Fruit fly (Drosophila melanogaster) whole organism, embryonic: ENCODE measurements around the gene CG7565.

Experiments
- Aef1 ChIP-seq: fragments of 200-800 bp; sonication (Bioruptor generic); IDR thresholded peaks from 3 replicates; pipeline ENCODE4 v1.3.6; 2022; ENCODE audit warnings: missing biosample characterization, missing genetic modification characterization
- Bteb2 ChIP-seq: fragments of 200-800 bp; sonication (Bioruptor generic); optimal IDR thresholded peaks from 2 replicates; lab custom pipeline; 2016; ENCODE audit warnings: missing biosample characterization, missing genetic modification characterization
- CG11504 ChIP-seq: fragments of 200-800 bp; sonication (Bioruptor generic); optimal IDR thresholded peaks from 3 replicates; lab custom pipeline; 2019; ENCODE audit warnings: missing biosample characterization, mild to moderate bottlenecking, missing genetic modification characterization, moderate library complexity
- CG11696 ChIP-seq: fragments of 200-800 bp; sonication (Bioruptor generic); IDR thresholded peaks from 2 replicates; pipeline ENCODE4 v1.3.6; 2022; ENCODE audit warnings: missing biosample characterization, missing genetic modification characterization
- CG12659 ChIP-seq: fragments of 200-800 bp; sonication (Bioruptor generic); optimal IDR thresholded peaks from 3 replicates; lab custom pipeline; 2017; ENCODE audit warnings: mild to moderate bottlenecking, missing biosample characterization, missing genetic modification reagents, missing genetic modification characterization
- CG13296 ChIP-seq: fragments of 200-800 bp; sonication (Bioruptor generic); optimal IDR thresholded peaks from 3 replicates; lab custom pipeline; 2018; ENCODE audit warnings: missing biosample characterization, mild to moderate bottlenecking, missing genetic modification characterization
- CG15696 ChIP-seq: fragments of 200-800 bp; sonication (Bioruptor generic); optimal IDR thresholded peaks from 2 replicates; lab custom pipeline; 2019; ENCODE audit warnings: missing biosample characterization, mild to moderate bottlenecking, missing genetic modification characterization, moderate library complexity
- CG17361 ChIP-seq: fragments of 200-800 bp; sonication (Bioruptor generic); IDR thresholded peaks from 3 replicates; pipeline ENCODE4 v1.3.6; 2022; ENCODE audit warnings: missing biosample characterization, missing genetic modification characterization
- CG17568 ChIP-seq: fragments of 200-800 bp; sonication (Bioruptor generic); optimal IDR thresholded peaks from 2 replicates; lab custom pipeline; 2018; ENCODE audit warnings: missing biosample characterization, mild to moderate bottlenecking, missing genetic modification characterization, moderate library complexity
- CG3281 ChIP-seq: fragments of 200-800 bp; sonication (Bioruptor generic); optimal IDR thresholded peaks from 3 replicates; lab custom pipeline; 2017; ENCODE audit warnings: missing biosample characterization, mild to moderate bottlenecking, missing genetic modification characterization
- CG34422 ChIP-seq: fragments of 200-800 bp; sonication (Bioruptor generic); IDR thresholded peaks from 3 replicates; pipeline ENCODE4 v1.3.6; 2022; ENCODE audit warnings: missing biosample characterization, missing genetic modification characterization
- CG3726 ChIP-seq: fragments of 200-800 bp; sonication (Bioruptor generic); IDR thresholded peaks from 3 replicates; pipeline ENCODE4, ENCODE4 v1.3.6; 2022; ENCODE audit warnings: missing biosample characterization, missing genetic modification characterization
- CG4282 ChIP-seq: fragments of 200-800 bp; sonication (Bioruptor generic); optimal IDR thresholded peaks from 2 replicates; lab custom pipeline; 2016; ENCODE audit warnings: missing biosample characterization, missing genetic modification characterization
- CG4854 ChIP-seq: fragments of 200-800 bp; sonication (Bioruptor generic); optimal IDR thresholded peaks from 2 replicates; lab custom pipeline; 2016; ENCODE audit warnings: missing biosample characterization, missing genetic modification characterization, inconsistent platforms
- CG5953 ChIP-seq: fragments of 200-800 bp; sonication (Bioruptor generic); IDR thresholded peaks from 2 replicates; pipeline ENCODE4 v1.3.6; 2022; ENCODE audit warnings: missing biosample characterization, missing genetic modification characterization
- CG6765 ChIP-seq: fragments of 200-800 bp; sonication (Bioruptor generic); optimal IDR thresholded peaks from 3 replicates; lab custom pipeline; 2017; ENCODE audit warnings: missing biosample characterization, mild to moderate bottlenecking, missing genetic modification characterization
- CG6791 ChIP-seq: fragments of 200-800 bp; sonication (Bioruptor generic); IDR thresholded peaks from 3 replicates; pipeline ENCODE4 v1.3.6; 2022; ENCODE audit warnings: missing biosample characterization, missing genetic modification characterization; ENCODE audit not compliant: partially characterized antibody
- CG6813 ChIP-seq: fragments of 200-800 bp; sonication (Bioruptor generic); optimal IDR thresholded peaks from 2 replicates; lab custom pipeline; 2017; ENCODE audit warnings: missing biosample characterization, missing genetic modification characterization, mild to moderate bottlenecking, moderate library complexity, missing genetic modification reagents
- CG7928 ChIP-seq: fragments of 200-800 bp; sonication (Bioruptor generic); optimal IDR thresholded peaks from 2 replicates; lab custom pipeline; 2017; ENCODE audit warnings: missing biosample characterization, mild to moderate bottlenecking, missing genetic modification characterization
- CG8290 ChIP-seq, 3 experiments: fragments of 200-800 bp; sonication (Bioruptor generic); optimal IDR thresholded peaks; 2 replicates each; lab custom pipeline; 2016 to 2019; ENCODE audit warnings: missing biosample characterization in 3 of 3, missing genetic modification characterization in 3 of 3, mild to moderate bottlenecking in 2 of 3, moderate library complexity in 1 of 3
- CG9437 ChIP-seq: fragments of 200-800 bp; sonication (Bioruptor generic); optimal IDR thresholded peaks from 2 replicates; lab custom pipeline; 2018; ENCODE audit warnings: missing biosample characterization, mild to moderate bottlenecking, missing genetic modification characterization
- Dref ChIP-seq: fragments of 200-800 bp; sonication (Bioruptor generic); IDR thresholded peaks from 2 replicates; pipeline ENCODE4 v1.3.6; 2022; ENCODE audit warnings: missing biosample characterization, missing genetic modification characterization
- ERR ChIP-seq: fragments of 200-800 bp; sonication (Bioruptor generic); optimal IDR thresholded peaks from 2 replicates; lab custom pipeline; 2016; ENCODE audit warnings: missing biosample characterization, missing genetic modification characterization
- Fer2 ChIP-seq: fragments of 200-800 bp; sonication (Bioruptor generic); optimal IDR thresholded peaks from 2 replicates; lab custom pipeline; 2018; ENCODE audit warnings: missing biosample characterization, mild to moderate bottlenecking, missing genetic modification characterization, moderate library complexity
- Jarid2 ChIP-seq: fragments of 200-800 bp; sonication (Bioruptor generic); optimal IDR thresholded peaks from 3 replicates; lab custom pipeline; 2017; ENCODE audit warnings: mild to moderate bottlenecking, missing biosample characterization, missing genetic modification reagents, missing genetic modification characterization
- Mrtf ChIP-seq: fragments of 200-800 bp; sonication (Bioruptor generic); IDR thresholded peaks from 3 replicates; pipeline ENCODE4 v1.3.6; 2022; ENCODE audit warnings: missing biosample characterization, missing genetic modification characterization
- Oli ChIP-seq: fragments of 200-800 bp; sonication (Bioruptor generic); optimal IDR thresholded peaks from 2 replicates; lab custom pipeline; 2018; ENCODE audit warnings: missing biosample characterization, mild to moderate bottlenecking, missing genetic modification characterization, moderate library complexity
- Usf ChIP-seq: fragments of 200-800 bp; sonication (Bioruptor generic); optimal IDR thresholded peaks from 2 replicates; lab custom pipeline; 2017; ENCODE audit warnings: missing genotype, missing biosample characterization, missing genetic modification characterization
- al ChIP-seq: fragments of 200-800 bp; sonication (Bioruptor generic); IDR thresholded peaks from 2 replicates; pipeline ENCODE4 v1.3.6; 2022; ENCODE audit warnings: missing biosample characterization, missing genetic modification characterization
- ap ChIP-seq: fragments of 200-800 bp; sonication (Bioruptor generic); IDR thresholded peaks from 2 replicates; pipeline ENCODE4 v1.3.6; 2022; ENCODE audit warnings: missing biosample characterization, missing genetic modification characterization
- az2 ChIP-seq: fragments of 200-800 bp; sonication (Bioruptor generic); optimal IDR thresholded peaks from 3 replicates; lab custom pipeline; 2016; ENCODE audit warnings: missing biosample characterization, missing genetic modification characterization
- cg ChIP-seq: fragments of 200-800 bp; sonication (Bioruptor generic); optimal IDR thresholded peaks from 3 replicates; lab custom pipeline; 2019; ENCODE audit warnings: missing biosample characterization, mild to moderate bottlenecking, missing genetic modification characterization, moderate library complexity
- cwo ChIP-seq: fragments of 200-800 bp; sonication (Bioruptor generic); optimal IDR thresholded peaks from 3 replicates; lab custom pipeline; 2017; ENCODE audit warnings: missing biosample characterization, missing genetic modification characterization, mild to moderate bottlenecking, moderate library complexity, missing genetic modification reagents
- da ChIP-seq: fragments of 200-800 bp; sonication (Bioruptor generic); optimal IDR thresholded peaks from 2 replicates; lab custom pipeline; 2016; ENCODE audit warnings: missing biosample characterization, missing genetic modification characterization
- fd96Cb ChIP-seq: fragments of 200-800 bp; sonication (Bioruptor generic); optimal IDR thresholded peaks from 2 replicates; lab custom pipeline; 2018; ENCODE audit warnings: missing biosample characterization, mild to moderate bottlenecking, missing genetic modification characterization, moderate library complexity
- ftz-f1 ChIP-seq: fragments of 200-800 bp; sonication (Bioruptor generic); optimal IDR thresholded peaks from 2 replicates; lab custom pipeline; 2016; ENCODE audit warnings: missing biosample characterization, missing genetic modification characterization
- grau ChIP-seq: fragments of 200-800 bp; optimal IDR thresholded peaks from 3 replicates; lab custom pipeline; 2019; ENCODE audit warnings: missing biosample characterization, mild to moderate bottlenecking, missing genetic modification characterization, moderate library complexity
- gsb ChIP-seq: fragments of 200-800 bp; sonication (Bioruptor generic); IDR thresholded peaks from 2 replicates; pipeline ENCODE4 v1.3.6; 2022; ENCODE audit warnings: missing biosample characterization, missing genetic modification characterization
- hb ChIP-seq: fragments of 200-800 bp; sonication (Bioruptor generic); IDR thresholded peaks from 3 replicates; pipeline ENCODE4 v1.3.6; 2022; ENCODE audit warnings: missing biosample characterization, missing genetic modification characterization; ENCODE audit not compliant: partially characterized antibody
- inv ChIP-seq: fragments of 200-800 bp; sonication (Bioruptor generic); IDR thresholded peaks from 2 replicates; pipeline ENCODE4 v1.3.6; 2022; ENCODE audit warnings: missing biosample characterization, missing genetic modification characterization; ENCODE audit not compliant: partially characterized antibody
- lbe ChIP-seq: fragments of 200-800 bp; sonication (Bioruptor generic); optimal IDR thresholded peaks from 2 replicates; lab custom pipeline; 2016; ENCODE audit warnings: missing biosample characterization, mild to moderate bottlenecking, missing genetic modification characterization
- lola ChIP-seq, 3 experiments: fragments of >200 bp in 2 of 3; fragments of 200-800 bp in 1 of 3; sonication (Bioruptor generic) in 1 of 3; optimal IDR thresholded peaks; 2 replicates each; lab custom pipeline; 2017 to 2019; ENCODE audit warnings: missing biosample characterization in 3 of 3, missing genetic modification characterization in 3 of 3, mild to moderate bottlenecking in 1 of 3, moderate library complexity in 1 of 3
- odd ChIP-seq: fragments of 200-800 bp; sonication (Bioruptor generic); optimal IDR thresholded peaks from 2 replicates; lab custom pipeline; 2017; ENCODE audit warnings: missing biosample characterization, mild to moderate bottlenecking, missing genetic modification characterization
- onecut ChIP-seq: fragments of 200-800 bp; sonication (Bioruptor generic); IDR thresholded peaks from 2 replicates; pipeline ENCODE4 v1.3.6; 2022; ENCODE audit warnings: missing biosample characterization, missing genetic modification characterization
- pfk ChIP-seq: fragments of 200-800 bp; sonication (Bioruptor generic); optimal IDR thresholded peaks from 2 replicates; lab custom pipeline; 2018; ENCODE audit warnings: missing biosample characterization, mild to moderate bottlenecking, missing genetic modification characterization, moderate library complexity
- pho ChIP-seq: fragments of 200-800 bp; sonication (Bioruptor generic); optimal IDR thresholded peaks from 2 replicates; lab custom pipeline; 2016; ENCODE audit warnings: missing biosample characterization, missing genetic modification characterization
- unpg ChIP-seq: fragments of 200-800 bp; sonication (Bioruptor generic); optimal IDR thresholded peaks from 3 replicates; lab custom pipeline; 2018; ENCODE audit warnings: missing biosample characterization, mild to moderate bottlenecking, missing genetic modification characterization, moderate library complexity
- usp ChIP-seq: fragments of >200 bp; optimal IDR thresholded peaks from 2 replicates; lab custom pipeline; 2017; ENCODE audit warnings: missing biosample characterization, missing genetic modification characterization

Gene CG7565

DNA sequence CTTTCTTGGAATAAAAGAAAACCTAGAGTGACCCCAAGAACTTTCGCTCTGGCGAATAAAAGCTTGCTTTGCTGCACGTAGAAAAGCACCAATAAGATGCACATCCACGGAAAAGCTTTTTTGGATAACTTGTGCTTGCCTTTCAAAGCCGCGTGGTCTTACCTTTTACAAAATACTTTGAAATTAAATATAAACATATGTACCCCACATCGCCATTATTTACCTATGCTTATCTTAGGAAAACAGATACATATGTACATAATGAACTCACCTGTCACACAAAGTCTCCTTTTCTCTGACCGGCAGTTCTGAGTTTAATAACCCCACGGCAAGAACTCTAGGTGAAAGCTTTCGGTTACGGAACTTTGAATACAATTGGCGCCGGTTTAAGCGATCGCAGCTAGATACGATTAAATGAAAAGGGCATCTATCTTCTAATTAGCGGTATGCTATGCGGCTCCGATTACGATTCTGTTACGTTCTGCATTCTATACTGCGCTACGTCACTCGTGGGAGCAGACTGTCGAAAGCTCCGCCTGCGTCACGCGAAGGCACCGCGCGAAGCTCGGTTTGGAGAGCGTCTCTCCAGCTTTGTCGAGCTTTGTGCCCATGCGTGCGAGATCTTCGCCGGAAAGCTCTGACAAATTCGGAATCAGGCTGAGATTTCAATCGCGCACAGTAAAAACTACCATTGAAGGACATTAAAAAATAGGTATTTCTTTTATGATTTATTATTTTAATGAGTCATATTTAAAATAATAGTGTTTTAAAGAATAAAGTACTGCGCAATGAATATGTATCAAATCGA is 33.2 kb downstream of the CG7565 start, which contains the start of gene bip1 (continued):
- peak; percentile 98 for TF ChIP-seq CG9437 (GFP tag; lab: Kevin White, UChicago)
- TF ChIP-seq Dref (GFP tag; lab: Robert Waterston, UW) = no peak
- no peak for TF ChIP-seq CG7928
- no peak for TF ChIP-seq CG4854
- TF ChIP-seq lola (GFP tag; optimal IDR thresholded peaks at IDR 0.05; lab: Kevin White, UChicago) = peak in 1 of 3 experiments; percentile 9
- no peak for TF ChIP-seq CG11696
- TF ChIP-seq CG6813 = no peak
- no peak for TF ChIP-seq Oli (tag; lab: Kevin White, UChicago)
- no peak for TF ChIP-seq CG15696 (tag; lab: Kevin White, UChicago)
- TF ChIP-seq ap (GFP tag; lab: Robert Waterston, UW) = no peak
- TF ChIP-seq onecut (GFP tag; lab: Robert Waterston, UW) = peak; percentile 23; the same call in 1 of the 2 replicates
- no peak for TF ChIP-seq CG34422
- peak; percentile 12 for TF ChIP-seq Jarid2 (GFP tag; lab: Kevin White, UChicago)
- peak; percentile 60 for TF ChIP-seq CG17568 (GFP tag; lab: Kevin White, UChicago)
- TF ChIP-seq az2 (GFP tag; lab: Kevin White, UChicago) = no peak
- no peak for TF ChIP-seq ERR
- peak; percentile 22 for TF ChIP-seq unpg
- TF ChIP-seq pfk (GFP tag; lab: Kevin White, UChicago) = peak; percentile 31
- TF ChIP-seq fd96Cb = no peak
- no peak for TF ChIP-seq CG6791 (GFP tag; lab: Robert Waterston, UW)
- TF ChIP-seq CG13296 = peak; percentile 20
- TF ChIP-seq CG3726 (GFP tag; lab: Robert Waterston, UW) = no peak
- TF ChIP-seq Usf (GFP tag; lab: Kevin White, UChicago) = no peak
- TF ChIP-seq gsb = no peak
- no peak for TF ChIP-seq Mrtf (GFP tag; lab: Robert Waterston, UW)
- TF ChIP-seq CG4282 = no peak
- no peak for TF ChIP-seq hb
- TF ChIP-seq usp (GFP tag; lab: Kevin White, UChicago) = no peak
- TF ChIP-seq CG11504 (tag; lab: Kevin White, UChicago) = no peak
- TF ChIP-seq CG17361 (GFP tag; lab: Robert Waterston, UW) = no peak
- TF ChIP-seq CG12659 (GFP tag; lab: Kevin White, UChicago) = no peak
- peak; percentile 31 for TF ChIP-seq odd
- peak; percentile 56 for TF ChIP-seq CG6765 (GFP tag; lab: Kevin White, UChicago)
- peak; percentile 26 for TF ChIP-seq cwo (GFP tag; lab: Kevin White, UChicago)
- TF ChIP-seq CG5953 (GFP tag; lab: Robert Waterston, UW) = no peak
- TF ChIP-seq Fer2 (tag; lab: Kevin White, UChicago) = no peak
- TF ChIP-seq da (GFP tag; lab: Kevin White, UChicago) = no peak
- no peak for TF ChIP-seq al
- TF ChIP-seq grau (tag; lab: Kevin White, UChicago) = peak; percentile 91
- TF ChIP-seq CG3281 (GFP tag; lab: Kevin White, UChicago) = peak; percentile 15
- peak; percentile 26 for TF ChIP-seq lbe (GFP tag; lab: Kevin White, UChicago)
- no peak for TF ChIP-seq Aef1 (GFP tag; lab: Robert Waterston, UW)
- no peak for TF ChIP-seq cg (GFP tag; lab: Kevin White, UChicago)
- no peak for TF ChIP-seq pho (GFP tag; lab: Kevin White, UChicago)
- no peak for TF ChIP-seq ftz-f1 (GFP tag; lab: Kevin White, UChicago)
- TF ChIP-seq CG8290 (GFP tag; optimal IDR thresholded peaks at IDR 0.05; lab: Kevin White, UChicago) = no peak
- peak in 1 of 2 experiments; percentile 18 for TF ChIP-seq CG8290 (tag; optimal IDR thresholded peaks at IDR 0.05; lab: Kevin White, UChicago)
- no peak for TF ChIP-seq inv (GFP tag; lab: Robert Waterston, UW)
- no peak for TF ChIP-seq Bteb2 (GFP tag; lab: Kevin White, UChicago)
